Fruit fly (Drosophila melanogaster) whole organism, embryonic: Measurements from ENCODE around the gene CG13455.

Experiments
- C15 ChIP-seq: fragments of 200-800 bp; sonication (Bioruptor generic); IDR thresholded peaks from 3 replicates; pipeline ENCODE4 v1.3.6; 2022; ENCODE audit warnings: missing biosample characterization, missing genetic modification characterization
- CG10267 ChIP-seq: fragments of 200-800 bp; sonication (Bioruptor generic); optimal IDR thresholded peaks from 2 replicates; lab custom pipeline; 2018; ENCODE audit warnings: missing biosample characterization, mild to moderate bottlenecking, missing genetic modification characterization, moderate library complexity
- CG10462 ChIP-seq: fragments of 200-800 bp; sonication (Bioruptor generic); optimal IDR thresholded peaks from 2 replicates; lab custom pipeline; 2016; ENCODE audit warnings: missing biosample characterization, missing genetic modification characterization
- CG10565 ChIP-seq: fragments of 200-800 bp; sonication (Bioruptor generic); optimal IDR thresholded peaks from 3 replicates; lab custom pipeline; 2016; ENCODE audit warnings: missing biosample characterization, mild to moderate bottlenecking, missing genetic modification characterization
- CG14050 ChIP-seq: fragments of 200-800 bp; sonication (Bioruptor generic); IDR thresholded peaks from 3 replicates; pipeline ENCODE4 v1.3.6; 2022; ENCODE audit warnings: missing biosample characterization, missing genetic modification characterization
- CG1602 ChIP-seq: fragments of 200-800 bp; sonication (Bioruptor generic); optimal IDR thresholded peaks from 3 replicates; lab custom pipeline; 2016; ENCODE audit warnings: missing biosample characterization, missing genetic modification characterization
- CG18619 ChIP-seq: fragments of 200-800 bp; sonication (Bioruptor generic); optimal IDR thresholded peaks from 3 replicates; lab custom pipeline; 2017; ENCODE audit warnings: missing biosample characterization, mild to moderate bottlenecking, missing genetic modification characterization
- CG2678 ChIP-seq: fragments of 200-800 bp; sonication (Bioruptor generic); optimal IDR thresholded peaks from 3 replicates; lab custom pipeline; 2019; ENCODE audit warnings: missing biosample characterization, mild to moderate bottlenecking, missing genetic modification characterization, moderate library complexity
- CG2875 ChIP-seq: fragments of 200-800 bp; sonication (Bioruptor generic); optimal IDR thresholded peaks from 2 replicates; lab custom pipeline; 2017; ENCODE audit warnings: missing biosample characterization, mild to moderate bottlenecking, missing genetic modification characterization, missing genetic modification reagents
- CG30020 ChIP-seq: fragments of 200-800 bp; optimal IDR thresholded peaks from 2 replicates; lab custom pipeline; 2019; ENCODE audit warnings: missing biosample characterization, mild to moderate bottlenecking, missing genetic modification characterization, moderate library complexity
- CG4328 ChIP-seq: fragments of 200-800 bp; sonication (Bioruptor generic); optimal IDR thresholded peaks from 3 replicates; lab custom pipeline; 2017; ENCODE audit warnings: missing biosample characterization, missing genetic modification reagents, missing genetic modification characterization
- CG4360 ChIP-seq: fragments of 200-800 bp; sonication (Bioruptor generic); IDR thresholded peaks from 2 replicates; pipeline ENCODE4 v1.3.6; 2022; ENCODE audit warnings: missing biosample characterization, missing genetic modification characterization
- CG7987 ChIP-seq: fragments of 200-800 bp; sonication (Bioruptor generic); optimal IDR thresholded peaks from 2 replicates; lab custom pipeline; 2018; ENCODE audit warnings: missing biosample characterization, mild to moderate bottlenecking, missing genetic modification characterization, moderate library complexity
- Dip3 ChIP-seq: fragments of 200-800 bp; sonication (Bioruptor generic); optimal IDR thresholded peaks from 3 replicates; lab custom pipeline; 2016; ENCODE audit warnings: missing biosample characterization, missing genetic modification characterization
- Dref ChIP-seq: fragments of 200-800 bp; sonication (Bioruptor generic); IDR thresholded peaks from 2 replicates; pipeline ENCODE4 v1.3.6; 2022; ENCODE audit warnings: missing biosample characterization, missing genetic modification characterization
- E2f1 ChIP-seq: fragments of 200-800 bp; sonication (Bioruptor generic); IDR thresholded peaks from 2 replicates; pipeline ENCODE4 v1.3.6; 2022; ENCODE audit warnings: missing biosample characterization, missing genetic modification characterization
- Ets97D ChIP-seq: fragments of 200-800 bp; sonication (Bioruptor generic); optimal IDR thresholded peaks from 3 replicates; lab custom pipeline; 2016; ENCODE audit warnings: missing biosample characterization, missing genetic modification characterization
- HLHmδ ChIP-seq: fragments of 200-800 bp; sonication (Bioruptor generic); optimal IDR thresholded peaks from 2 replicates; lab custom pipeline; 2018; ENCODE audit warnings: missing biosample characterization, mild to moderate bottlenecking, missing genetic modification characterization, moderate library complexity
- Lpt ChIP-seq: fragments of >200 bp; optimal IDR thresholded peaks from 2 replicates; lab custom pipeline; 2018; ENCODE audit warnings: missing biosample characterization, missing genetic modification characterization
- Ssrp ChIP-seq: fragments of 200-800 bp; sonication (Bioruptor generic); optimal IDR thresholded peaks from 2 replicates; lab custom pipeline; 2018; ENCODE audit warnings: missing biosample characterization, mild to moderate bottlenecking, missing genetic modification characterization, moderate library complexity
- Taf1 ChIP-seq: fragments of 200-800 bp; sonication (Bioruptor generic); IDR thresholded peaks from 2 replicates; pipeline ENCODE4 v1.3.6; 2022; ENCODE audit warnings: missing biosample characterization, missing genetic modification characterization
- Trl ChIP-seq, 3 experiments: fragments of >200 bp in 2 of 3; fragments of 200-800 bp in 1 of 3; sonication (Bioruptor generic) in 1 of 3; optimal IDR thresholded peaks; 2 replicates in 1 of 3; 3 replicates in 2 of 3; lab custom pipeline; 2016 to 2017; ENCODE audit warnings: missing biosample characterization in 1 of 3, missing genetic modification characterization in 1 of 3
- Usf ChIP-seq: fragments of 200-800 bp; sonication (Bioruptor generic); optimal IDR thresholded peaks from 2 replicates; lab custom pipeline; 2017; ENCODE audit warnings: missing genotype, missing biosample characterization, missing genetic modification characterization
- YL-1 ChIP-seq: fragments of 200-800 bp; sonication (Bioruptor generic); optimal IDR thresholded peaks from 3 replicates; lab custom pipeline; 2017; ENCODE audit warnings: missing biosample characterization, mild to moderate bottlenecking, missing genetic modification characterization
- chif ChIP-seq, 2 experiments: fragments of 200-800 bp; sonication (Bioruptor generic); optimal IDR thresholded peaks; 3 replicates each; lab custom pipeline; 2016; ENCODE audit warnings: missing biosample characterization in 2 of 2, missing genetic modification characterization in 2 of 2
- crp ChIP-seq, 2 experiments: fragments of 200-800 bp; sonication (Bioruptor generic); optimal IDR thresholded peaks; 2 replicates in 1 of 2; 3 replicates in 1 of 2; lab custom pipeline; 2017; ENCODE audit warnings: missing biosample characterization in 2 of 2, missing genetic modification characterization in 2 of 2, mild to moderate bottlenecking in 1 of 2, moderate library complexity in 1 of 2
- eve ChIP-seq, 2 experiments: fragments of >200 bp; optimal IDR thresholded peaks; 2 replicates each; lab custom pipeline; 2017; ENCODE audit warnings: missing biosample characterization in 2 of 2, missing genetic modification characterization in 2 of 2
- exex ChIP-seq: fragments of 200-800 bp; sonication (Bioruptor generic); optimal IDR thresholded peaks from 4 replicates; lab custom pipeline; 2018; ENCODE audit warnings: missing biosample characterization, mild to moderate bottlenecking, missing genetic modification characterization, moderate library complexity
- fru ChIP-seq: fragments of >200 bp; optimal IDR thresholded peaks from 2 replicates; lab custom pipeline; 2017
- ftz-f1 ChIP-seq: fragments of 200-800 bp; sonication (Bioruptor generic); optimal IDR thresholded peaks from 2 replicates; lab custom pipeline; 2016; ENCODE audit warnings: missing biosample characterization, missing genetic modification characterization
- gt ChIP-seq: fragments of 200-800 bp; sonication (Bioruptor generic); IDR thresholded peaks from 2 replicates; pipeline ENCODE4 v1.3.6; 2022; ENCODE audit warnings: missing biosample characterization, missing genetic modification characterization
- kah ChIP-seq: fragments of 200-800 bp; sonication (Bioruptor generic); optimal IDR thresholded peaks from 2 replicates; lab custom pipeline; 2018; ENCODE audit warnings: missing biosample characterization, mild to moderate bottlenecking, missing genetic modification characterization
- kni ChIP-seq: fragments of 200-800 bp; sonication (Bioruptor generic); optimal IDR thresholded peaks from 3 replicates; lab custom pipeline; 2017; ENCODE audit warnings: mild to moderate bottlenecking, missing biosample characterization, missing genetic modification reagents, missing genetic modification characterization
- maf-S ChIP-seq: fragments of 200-800 bp; sonication (Bioruptor generic); optimal IDR thresholded peaks from 2 replicates; lab custom pipeline; 2016; ENCODE audit warnings: missing biosample characterization, missing genetic modification characterization
- odd ChIP-seq: fragments of 200-800 bp; sonication (Bioruptor generic); optimal IDR thresholded peaks from 2 replicates; lab custom pipeline; 2017; ENCODE audit warnings: missing biosample characterization, mild to moderate bottlenecking, missing genetic modification characterization
- prd ChIP-seq, 3 experiments: fragments of >200 bp in 2 of 3; fragments of 200-800 bp in 1 of 3; sonication (Bioruptor generic) in 1 of 3; optimal IDR thresholded peaks in 2 of 3; IDR thresholded peaks in 1 of 3; 2 replicates in 2 of 3; 3 replicates in 1 of 3; pipeline versions ENCODE4 v1.3.6 to Lab custom; 2017 to 2022; ENCODE audit warnings: missing biosample characterization in 1 of 3, missing genetic modification characterization in 1 of 3
- pros ChIP-seq: fragments of 200-800 bp; sonication (Bioruptor generic); optimal IDR thresholded peaks from 3 replicates; lab custom pipeline; 2019; ENCODE audit warnings: missing biosample characterization, mild to moderate bottlenecking, missing genetic modification characterization, moderate library complexity
- psq ChIP-seq: fragments of 200-800 bp; sonication (Bioruptor generic); optimal IDR thresholded peaks from 2 replicates; lab custom pipeline; 2017; ENCODE audit warnings: missing biosample characterization, missing genetic modification characterization
- rib ChIP-seq: fragments of 200-800 bp; sonication (Bioruptor generic); IDR thresholded peaks from 2 replicates; pipeline ENCODE4 v1.3.6; 2022; ENCODE audit warnings: missing biosample characterization, missing genetic modification characterization
- salm ChIP-seq: fragments of 200-800 bp; sonication (Bioruptor generic); optimal IDR thresholded peaks from 2 replicates; lab custom pipeline; 2018; ENCODE audit warnings: missing biosample characterization, mild to moderate bottlenecking, missing genetic modification characterization
- schlank ChIP-seq: fragments of 200-800 bp; sonication (Bioruptor generic); optimal IDR thresholded peaks from 2 replicates; lab custom pipeline; 2018; ENCODE audit warnings: missing biosample characterization, mild to moderate bottlenecking, missing genetic modification characterization
- sd ChIP-seq: fragments of 200-800 bp; sonication (Bioruptor generic); optimal IDR thresholded peaks from 3 replicates; lab custom pipeline; 2018; ENCODE audit warnings: missing biosample characterization, mild to moderate bottlenecking, missing genetic modification characterization, moderate library complexity
- shn ChIP-seq: fragments of 200-800 bp; sonication (Bioruptor generic); optimal IDR thresholded peaks from 3 replicates; lab custom pipeline; 2016; ENCODE audit warnings: missing biosample characterization, missing genetic modification characterization
- sim ChIP-seq: fragments of 200-800 bp; sonication (Bioruptor generic); IDR thresholded peaks from 2 replicates; pipeline ENCODE4 v1.3.6; 2022; ENCODE audit warnings: missing biosample characterization, missing genetic modification characterization
- sisA ChIP-seq: fragments of 200-800 bp; sonication (Bioruptor generic); IDR thresholded peaks from 2 replicates; pipeline ENCODE4 v1.3.6; 2022; ENCODE audit warnings: missing biosample characterization, missing genetic modification characterization
- tap ChIP-seq: fragments of 200-800 bp; optimal IDR thresholded peaks from 3 replicates; lab custom pipeline; 2019; ENCODE audit warnings: missing biosample characterization, mild to moderate bottlenecking, missing genetic modification characterization, moderate library complexity
- z ChIP-seq: fragments of 200-800 bp; sonication (Bioruptor generic); IDR thresholded peaks from 3 replicates; pipeline ENCODE4 v1.3.6; 2022; ENCODE audit warnings: missing biosample characterization, missing genetic modification characterization
- zen ChIP-seq: fragments of 200-800 bp; sonication (Bioruptor generic); optimal IDR thresholded peaks from 3 replicates; lab custom pipeline; 2018; ENCODE audit warnings: missing biosample characterization, mild to moderate bottlenecking, missing genetic modification characterization, moderate library complexity
- zfh2 ChIP-seq: fragments of 200-800 bp; sonication (Bioruptor generic); optimal IDR thresholded peaks from 2 replicates; lab custom pipeline; 2016; ENCODE audit warnings: missing biosample characterization, missing genetic modification characterization

The CG13455 gene

dm6 chr3L:15500813-15501645 lies 4.7 kb downstream of the CG13455 start, which contains the start of gene CG7272 (continued):
- TF ChIP-seq tap (tag; lab: Kevin White, UChicago) = no peak
- no peak for TF ChIP-seq z (GFP tag; lab: Robert Waterston, UW)
- TF ChIP-seq CG10267 (tag; lab: Kevin White, UChicago) = no peak
- TF ChIP-seq fru (lab: Kevin White, UChicago) = no peak
- TF ChIP-seq sd = peak; percentile 36
- no peak for TF ChIP-seq CG2875 (GFP tag; lab: Kevin White, UChicago)
- TF ChIP-seq salm (tag; lab: Kevin White, UChicago) = no peak
- TF ChIP-seq gt = no peak
- TF ChIP-seq kni (GFP tag; lab: Kevin White, UChicago) = peak; percentile 60
- peak; percentile 20 for TF ChIP-seq zfh2
- no peak for TF ChIP-seq Dip3
- TF ChIP-seq Trl (optimal IDR thresholded peaks at IDR 0.05; lab: Kevin White, UChicago) = no peak
- peak; percentile 30 for TF ChIP-seq Trl (GFP tag; optimal IDR thresholded peaks at IDR 0.05; lab: Kevin White, UChicago)
- TF ChIP-seq HLHmδ (GFP tag; lab: Kevin White, UChicago) = no peak
- TF ChIP-seq pros (GFP tag; lab: Kevin White, UChicago) = peak; percentile 23
- TF ChIP-seq CG10462 (GFP tag; lab: Kevin White, UChicago) = no peak
- TF ChIP-seq shn = no peak
- TF ChIP-seq YL-1 (GFP tag; lab: Kevin White, UChicago) = no peak
- no peak for TF ChIP-seq eve (GFP tag; optimal IDR thresholded peaks at IDR 0.05; lab: Kevin White, UChicago)
- TF ChIP-seq psq (GFP tag; lab: Kevin White, UChicago) = no peak
- no peak for TF ChIP-seq zen (tag; lab: Kevin White, UChicago)
- no peak for TF ChIP-seq maf-S (GFP tag; lab: Kevin White, UChicago)
- TF ChIP-seq CG4360 (GFP tag; lab: Robert Waterston, UW) = no peak
- peak; percentile 18 for TF ChIP-seq Ets97D (GFP tag; lab: Kevin White, UChicago)
- no peak for TF ChIP-seq C15 (GFP tag; lab: Robert Waterston, UW)
- TF ChIP-seq Taf1 (GFP tag; lab: Robert Waterston, UW) = no peak
- TF ChIP-seq kah (GFP tag; lab: Kevin White, UChicago) = no peak
- no peak for TF ChIP-seq CG14050
- TF ChIP-seq Lpt = no peak
- TF ChIP-seq CG4328 (GFP tag; lab: Kevin White, UChicago) = peak; percentile 27
- TF ChIP-seq CG10565 = no peak
- no peak for TF ChIP-seq CG1602 (GFP tag; lab: Kevin White, UChicago)
- no peak for TF ChIP-seq sisA (GFP tag; lab: Robert Waterston, UW)
- no peak for TF ChIP-seq schlank (tag; lab: Kevin White, UChicago)
- no peak for TF ChIP-seq rib (GFP tag; lab: Robert Waterston, UW)
- TF ChIP-seq CG7987 (GFP tag; lab: Kevin White, UChicago) = peak; percentile 26
- no peak for TF ChIP-seq CG18619 (GFP tag; lab: Kevin White, UChicago)
- TF ChIP-seq Dref (GFP tag; lab: Robert Waterston, UW) = peak; percentile 87
- no peak for TF ChIP-seq sim
- TF ChIP-seq Ssrp (tag; lab: Kevin White, UChicago) = no peak
- TF ChIP-seq odd = no peak
- peak; percentile 36; the same call in 1 of the 2 replicates for TF ChIP-seq E2f1 (GFP tag; lab: Robert Waterston, UW)
- TF ChIP-seq Usf = no peak
- no peak for TF ChIP-seq exex (tag; lab: Kevin White, UChicago)
- no peak for TF ChIP-seq CG30020 (tag; lab: Kevin White, UChicago)
- TF ChIP-seq chif (GFP tag; optimal IDR thresholded peaks at IDR 0.05; lab: Kevin White, UChicago) = no peak
- peak; percentile 24 for TF ChIP-seq CG2678 (tag; lab: Kevin White, UChicago)
- TF ChIP-seq crp (GFP tag; optimal IDR thresholded peaks at IDR 0.05; lab: Kevin White, UChicago) = peak in 1 of 2 experiments; percentile 5
- TF ChIP-seq ftz-f1 (GFP tag; lab: Kevin White, UChicago) = peak; percentile 84
- no peak for TF ChIP-seq prd (optimal IDR thresholded peaks at IDR 0.05; lab: Kevin White, UChicago)
- no peak; the same call in 2 of the 3 replicates for TF ChIP-seq prd (GFP tag; IDR thresholded peaks at IDR 0.05; lab: Robert Waterston, UW)
